Fruit fly (Drosophila melanogaster) whole organism, embryonic: ENCODE data around the gene CG34256.

ENCODE experiments used
- CG10366 ChIP-seq: fragments of 200-800 bp; sonication (Bioruptor generic); IDR thresholded peaks from 2 replicates; pipeline ENCODE4 v1.3.6; 2022; ENCODE audit warnings: missing biosample characterization, missing genetic modification characterization
- CG10565 ChIP-seq: fragments of 200-800 bp; sonication (Bioruptor generic); optimal IDR thresholded peaks from 3 replicates; lab custom pipeline; 2016; ENCODE audit warnings: missing biosample characterization, mild to moderate bottlenecking, missing genetic modification characterization
- CG11695 ChIP-seq: fragments of 200-800 bp; sonication (Bioruptor generic); IDR thresholded peaks from 3 replicates; pipeline ENCODE4 v1.3.6; 2022; ENCODE audit warnings: missing biosample characterization, missing genetic modification characterization
- CG12236 ChIP-seq: fragments of 200-800 bp; sonication (Bioruptor generic); optimal IDR thresholded peaks from 2 replicates; lab custom pipeline; 2016; ENCODE audit warnings: missing biosample characterization, missing genetic modification characterization
- CG13123 ChIP-seq: fragments of 200-800 bp; sonication (Bioruptor generic); optimal IDR thresholded peaks from 2 replicates; lab custom pipeline; 2016; ENCODE audit warnings: missing biosample characterization, missing genetic modification characterization
- CG14050 ChIP-seq: fragments of 200-800 bp; sonication (Bioruptor generic); IDR thresholded peaks from 3 replicates; pipeline ENCODE4 v1.3.6; 2022; ENCODE audit warnings: missing biosample characterization, missing genetic modification characterization
- CG15601 ChIP-seq: fragments of 200-800 bp; sonication (Bioruptor generic); optimal IDR thresholded peaks from 3 replicates; lab custom pipeline; 2019; ENCODE audit warnings: missing biosample characterization, mild to moderate bottlenecking, missing genetic modification characterization, moderate library complexity
- CG1603 ChIP-seq: fragments of 200-800 bp; sonication (Bioruptor generic); optimal IDR thresholded peaks from 2 replicates; lab custom pipeline; 2019; ENCODE audit warnings: missing biosample characterization, mild to moderate bottlenecking, missing genetic modification characterization, moderate library complexity
- CG16863 ChIP-seq: fragments of 200-800 bp; sonication (Bioruptor generic); optimal IDR thresholded peaks from 3 replicates; lab custom pipeline; 2016; ENCODE audit warnings: missing biosample characterization, missing genetic modification characterization
- CG17328 ChIP-seq: fragments of 200-800 bp; sonication (Bioruptor generic); IDR thresholded peaks from 2 replicates; pipeline ENCODE4 v1.3.6; 2022; ENCODE audit warnings: missing biosample characterization, missing genetic modification characterization
- CG17361 ChIP-seq: fragments of 200-800 bp; sonication (Bioruptor generic); IDR thresholded peaks from 3 replicates; pipeline ENCODE4 v1.3.6; 2022; ENCODE audit warnings: missing biosample characterization, missing genetic modification characterization
- CG18262 ChIP-seq: fragments of 200-800 bp; optimal IDR thresholded peaks from 3 replicates; lab custom pipeline; 2019; ENCODE audit warnings: missing biosample characterization, mild to moderate bottlenecking, missing genetic modification characterization, moderate library complexity
- CG2712 ChIP-seq: fragments of 200-800 bp; optimal IDR thresholded peaks from 3 replicates; lab custom pipeline; 2019; ENCODE audit warnings: missing biosample characterization, mild to moderate bottlenecking, missing genetic modification characterization, moderate library complexity
- CG31388 ChIP-seq: fragments of 200-800 bp; sonication (Bioruptor generic); optimal IDR thresholded peaks from 2 replicates; lab custom pipeline; 2016; ENCODE audit warnings: missing biosample characterization, missing genetic modification characterization
- CG33557 ChIP-seq: fragments of 200-800 bp; sonication (Bioruptor generic); optimal IDR thresholded peaks from 2 replicates; lab custom pipeline; 2019; ENCODE audit warnings: missing biosample characterization, mild to moderate bottlenecking, missing genetic modification characterization, moderate library complexity
- CG4360 ChIP-seq: fragments of 200-800 bp; sonication (Bioruptor generic); IDR thresholded peaks from 2 replicates; pipeline ENCODE4 v1.3.6; 2022; ENCODE audit warnings: missing biosample characterization, missing genetic modification characterization
- CG4424 ChIP-seq: fragments of 200-800 bp; sonication (Bioruptor generic); optimal IDR thresholded peaks from 3 replicates; lab custom pipeline; 2016; ENCODE audit warnings: missing biosample characterization, missing genetic modification characterization
- CG7745 ChIP-seq: fragments of 200-800 bp; sonication (Bioruptor generic); optimal IDR thresholded peaks from 2 replicates; lab custom pipeline; 2018; ENCODE audit warnings: missing biosample characterization, mild to moderate bottlenecking, missing genetic modification characterization, moderate library complexity
- CG8924 ChIP-seq: fragments of 200-800 bp; optimal IDR thresholded peaks from 3 replicates; lab custom pipeline; 2019; ENCODE audit warnings: missing biosample characterization, mild to moderate bottlenecking, missing genetic modification characterization, moderate library complexity
- CG8944 ChIP-seq: fragments of 200-800 bp; sonication (Bioruptor generic); optimal IDR thresholded peaks from 3 replicates; lab custom pipeline; 2016; ENCODE audit warnings: missing biosample characterization, missing genetic modification characterization
- CG9727 ChIP-seq: fragments of 200-800 bp; sonication (Bioruptor generic); optimal IDR thresholded peaks from 3 replicates; lab custom pipeline; 2017; ENCODE audit warnings: missing biosample characterization, mild to moderate bottlenecking, missing genetic modification characterization
- Fer2 ChIP-seq: fragments of 200-800 bp; sonication (Bioruptor generic); optimal IDR thresholded peaks from 2 replicates; lab custom pipeline; 2018; ENCODE audit warnings: missing biosample characterization, mild to moderate bottlenecking, missing genetic modification characterization, moderate library complexity
- Gug ChIP-seq: fragments of 200-800 bp; sonication (Bioruptor generic); IDR thresholded peaks from 4 replicates; pipeline ENCODE4 v1.3.6; 2022; ENCODE audit warnings: missing biosample characterization, missing genetic modification characterization
- Kr ChIP-seq: fragments of 200-800 bp; sonication (Bioruptor generic); optimal IDR thresholded peaks from 2 replicates; lab custom pipeline; 2017; ENCODE audit warnings: missing biosample characterization, mild to moderate bottlenecking, missing genetic modification characterization
- MTF-1 ChIP-seq: fragments of 200-800 bp; sonication (Bioruptor generic); optimal IDR thresholded peaks from 2 replicates; lab custom pipeline; 2018; ENCODE audit warnings: missing biosample characterization, mild to moderate bottlenecking, missing genetic modification characterization, borderline replicate concordance
- NfI ChIP-seq: fragments of 200-800 bp; sonication (Bioruptor generic); optimal IDR thresholded peaks from 3 replicates; lab custom pipeline; 2018; ENCODE audit warnings: missing biosample characterization, mild to moderate bottlenecking, missing genetic modification characterization, moderate library complexity
- Xrp1 ChIP-seq: fragments of 200-800 bp; sonication (Bioruptor generic); IDR thresholded peaks from 2 replicates; pipeline ENCODE4 v1.3.6; 2022; ENCODE audit warnings: missing biosample characterization, missing genetic modification characterization
- abd-A ChIP-seq: fragments of 200-800 bp; sonication (Bioruptor generic); optimal IDR thresholded peaks from 3 replicates; lab custom pipeline; 2019; ENCODE audit warnings: missing biosample characterization, mild to moderate bottlenecking, missing genetic modification characterization, moderate library complexity
- amos ChIP-seq: fragments of 200-800 bp; sonication (Bioruptor generic); IDR thresholded peaks from 2 replicates; pipeline ENCODE4 v1.3.6; 2022; ENCODE audit warnings: missing biosample characterization, missing genetic modification characterization; ENCODE audit not compliant: partially characterized antibody
- bigmax ChIP-seq: fragments of 200-800 bp; sonication (Bioruptor generic); optimal IDR thresholded peaks from 2 replicates; lab custom pipeline; 2018; ENCODE audit warnings: missing biosample characterization, mild to moderate bottlenecking, missing genetic modification characterization
- br ChIP-seq: fragments of >200 bp; optimal IDR thresholded peaks from 2 replicates; lab custom pipeline; 2017
- cad ChIP-seq: fragments of >200 bp; optimal IDR thresholded peaks from 2 replicates; lab custom pipeline; 2017; ENCODE audit warnings: missing biosample characterization, missing genetic modification characterization
- crc ChIP-seq: fragments of 200-800 bp; sonication (Bioruptor generic); optimal IDR thresholded peaks from 2 replicates; lab custom pipeline; 2016; ENCODE audit warnings: missing biosample characterization, missing genetic modification characterization
- crol ChIP-seq: fragments of 200-800 bp; sonication (Bioruptor generic); IDR thresholded peaks from 2 replicates; pipeline ENCODE4 v1.3.6; 2022; ENCODE audit warnings: missing biosample characterization, missing genetic modification characterization
- crp ChIP-seq, 2 experiments: fragments of 200-800 bp; sonication (Bioruptor generic); optimal IDR thresholded peaks; 2 replicates in 1 of 2; 3 replicates in 1 of 2; lab custom pipeline; 2017; ENCODE audit warnings: missing biosample characterization in 2 of 2, missing genetic modification characterization in 2 of 2, mild to moderate bottlenecking in 1 of 2, moderate library complexity in 1 of 2
- danr ChIP-seq: fragments of 200-800 bp; sonication (Bioruptor generic); IDR thresholded peaks from 2 replicates; pipeline ENCODE4 v1.3.6; 2022; ENCODE audit warnings: missing biosample characterization, missing genetic modification characterization
- dati ChIP-seq: fragments of 200-800 bp; sonication (Bioruptor generic); IDR thresholded peaks from 2 replicates; pipeline ENCODE4 v1.3.6; 2022; ENCODE audit warnings: missing biosample characterization, missing genetic modification characterization
- dmrt11E ChIP-seq: fragments of 200-800 bp; sonication (Bioruptor generic); optimal IDR thresholded peaks from 3 replicates; lab custom pipeline; 2018; ENCODE audit warnings: missing biosample characterization, mild to moderate bottlenecking, missing genetic modification characterization, moderate library complexity
- eyg ChIP-seq: fragments of 200-800 bp; sonication (Bioruptor generic); optimal IDR thresholded peaks from 3 replicates; lab custom pipeline; 2016; ENCODE audit warnings: missing biosample characterization, missing genetic modification characterization
- gcm ChIP-seq: fragments of 200-800 bp; sonication (Bioruptor generic); optimal IDR thresholded peaks from 2 replicates; lab custom pipeline; 2019; ENCODE audit warnings: missing biosample characterization, mild to moderate bottlenecking, missing genetic modification characterization, moderate library complexity
- hbn ChIP-seq: fragments of 200-800 bp; sonication (Bioruptor generic); IDR thresholded peaks from 2 replicates; pipeline ENCODE4 v1.3.6; 2022; ENCODE audit warnings: missing biosample characterization, missing genetic modification characterization; ENCODE audit not compliant: partially characterized antibody
- jumu ChIP-seq: fragments of 200-800 bp; sonication (Bioruptor generic); optimal IDR thresholded peaks from 3 replicates; lab custom pipeline; 2016; ENCODE audit warnings: missing biosample characterization, missing genetic modification characterization
- kay ChIP-seq: fragments of 200-800 bp; sonication (Bioruptor generic); optimal IDR thresholded peaks from 2 replicates; lab custom pipeline; 2016; ENCODE audit warnings: missing biosample characterization, missing genetic modification characterization
- kni ChIP-seq: fragments of 200-800 bp; sonication (Bioruptor generic); optimal IDR thresholded peaks from 3 replicates; lab custom pipeline; 2017; ENCODE audit warnings: mild to moderate bottlenecking, missing biosample characterization, missing genetic modification reagents, missing genetic modification characterization
- nom ChIP-seq: fragments of 200-800 bp; sonication (Bioruptor generic); optimal IDR thresholded peaks from 2 replicates; lab custom pipeline; 2017; ENCODE audit warnings: missing biosample characterization, missing genetic modification characterization, mild to moderate bottlenecking, moderate library complexity, missing genetic modification reagents
- oc ChIP-seq: fragments of 200-800 bp; sonication (Bioruptor generic); optimal IDR thresholded peaks from 2 replicates; lab custom pipeline; 2018; ENCODE audit warnings: missing biosample characterization, mild to moderate bottlenecking, missing genetic modification characterization, moderate library complexity
- pho ChIP-seq: fragments of 200-800 bp; sonication (Bioruptor generic); optimal IDR thresholded peaks from 2 replicates; lab custom pipeline; 2016; ENCODE audit warnings: missing biosample characterization, missing genetic modification characterization
- sd ChIP-seq: fragments of 200-800 bp; sonication (Bioruptor generic); optimal IDR thresholded peaks from 3 replicates; lab custom pipeline; 2018; ENCODE audit warnings: missing biosample characterization, mild to moderate bottlenecking, missing genetic modification characterization, moderate library complexity
- sens ChIP-seq: fragments of 200-800 bp; sonication (Bioruptor generic); peaks from one replicate; lab custom pipeline; 2016; ENCODE audit warnings: missing biosample characterization, missing genetic modification characterization
- stc ChIP-seq: fragments of 200-800 bp; sonication (Bioruptor generic); IDR thresholded peaks from 2 replicates; pipeline ENCODE4 v1.3.6; 2022; ENCODE audit warnings: missing biosample characterization, missing genetic modification characterization
- vnd ChIP-seq: fragments of 200-800 bp; sonication (Bioruptor generic); IDR thresholded peaks from 3 replicates; pipeline ENCODE4 v1.3.6; 2022; ENCODE audit warnings: missing biosample characterization, missing genetic modification characterization; ENCODE audit not compliant: partially characterized antibody
- zen ChIP-seq: fragments of 200-800 bp; sonication (Bioruptor generic); optimal IDR thresholded peaks from 3 replicates; lab custom pipeline; 2018; ENCODE audit warnings: missing biosample characterization, mild to moderate bottlenecking, missing genetic modification characterization, moderate library complexity

Gene CG34256

dm6 chr3L:19037051-19037450 is 47.4 kb upstream of the CG34256 start (continued):
- TF ChIP-seq danr (GFP tag; lab: Robert Waterston, UW) (no peak), CG1603 (tag; lab: Kevin White, UChicago) (no peak), br (lab: Kevin White, UChicago) (no peak), Gug (GFP tag; lab: Robert Waterston, UW) (no peak), jumu (GFP tag; lab: Kevin White, UChicago) (no peak), kay (no peak), amos (GFP tag; lab: Robert Waterston, UW) (no peak), NfI (GFP tag; lab: Kevin White, UChicago) (no peak), CG10366 (GFP tag; lab: Robert Waterston, UW) (no peak), CG4360 (GFP tag; lab: Robert Waterston, UW) (peak; percentile 40; the same call in 1 of the 2 replicates), hbn (GFP tag; lab: Robert Waterston, UW) (no peak), CG15601 (tag; lab: Kevin White, UChicago) (peak; percentile 9), CG13123 (GFP tag; lab: Kevin White, UChicago) (no peak), CG33557 (GFP tag; lab: Kevin White, UChicago) (peak; percentile 54), CG17328 (GFP tag; lab: Robert Waterston, UW) (no peak), eyg (GFP tag; lab: Kevin White, UChicago) (no peak), dmrt11E (peak; percentile 12), bigmax (GFP tag; lab: Kevin White, UChicago) (no peak), CG9727 (GFP tag; lab: Kevin White, UChicago) (peak; percentile 3), Fer2 (tag; lab: Kevin White, UChicago) (no peak), stc (GFP tag; lab: Robert Waterston, UW) (no peak), pho (GFP tag; lab: Kevin White, UChicago) (no peak), vnd (GFP tag; lab: Robert Waterston, UW) (no peak), CG31388 (no peak), CG7745 (tag; lab: Kevin White, UChicago) (peak; percentile 42), CG12236 (GFP tag; lab: Kevin White, UChicago) (no peak), CG2712 (tag; lab: Kevin White, UChicago) (peak; percentile 6), dati (GFP tag; lab: Robert Waterston, UW) (no peak), CG11695 (no peak), sens (GFP tag; lab: Kevin White, UChicago) (peak; percentile 50), CG18262 (peak; percentile 7), crp (GFP tag; optimal IDR thresholded peaks at IDR 0.05; lab: Kevin White, UChicago) (no peak), CG17361 (GFP tag; lab: Robert Waterston, UW) (no peak)

dm6 chr3L:19036119-19036518 is 46.5 kb upstream of the CG34256 start:
- TF ChIP-seq zen (tag; lab: Kevin White, UChicago): peak; percentile 74
- TF ChIP-seq sens (GFP tag; lab: Kevin White, UChicago): no peak
- no peak for TF ChIP-seq crc (GFP tag; lab: Kevin White, UChicago)
- no peak for TF ChIP-seq MTF-1 (GFP tag; lab: Kevin White, UChicago)
- no peak for TF ChIP-seq CG10565 (GFP tag; lab: Kevin White, UChicago)
- peak; percentile 94 for TF ChIP-seq sd (tag; lab: Kevin White, UChicago)
- TF ChIP-seq Kr: peak; percentile 91
- peak; percentile 39 for TF ChIP-seq abd-A (tag; lab: Kevin White, UChicago)
- TF ChIP-seq Xrp1: no peak
- peak; percentile 89 for TF ChIP-seq oc (tag; lab: Kevin White, UChicago)
- peak; percentile 33 for TF ChIP-seq gcm (GFP tag; lab: Kevin White, UChicago)
- 0 out of 2 replicates have a peak, but pooled peaks have one; percentile 24 for TF ChIP-seq crol (GFP tag; lab: Robert Waterston, UW)
- TF ChIP-seq CG8924 (tag; lab: Kevin White, UChicago): no peak
- no peak for TF ChIP-seq CG8944 (GFP tag; lab: Kevin White, UChicago)
- peak; percentile 50 for TF ChIP-seq cad
- TF ChIP-seq CG14050 (GFP tag; lab: Robert Waterston, UW): no peak
- TF ChIP-seq CG16863 (GFP tag; lab: Kevin White, UChicago): no peak
- no peak for TF ChIP-seq CG4424 (GFP tag; lab: Kevin White, UChicago)
- no peak for TF ChIP-seq nom (GFP tag; lab: Kevin White, UChicago)
- peak; percentile 76 for TF ChIP-seq kni (GFP tag; lab: Kevin White, UChicago)
